Worm (Caenorhabditis elegans): ENCODE results near the gene F55C9.14.

- TF ChIP-seq zip-4 (GFP tag; optimal IDR thresholded peaks at IDR 0.05) = no peak
- no peak for TF ChIP-seq lin-35 (GFP tag; optimal IDR thresholded peaks at IDR 0.05)
- no peak for TF ChIP-seq nhr-85 (tag)
- TF ChIP-seq ama-1 (optimal IDR thresholded peaks at IDR 0.05) = no peak
- no peak for TF ChIP-seq nhr-77 (tag; optimal IDR thresholded peaks at IDR 0.05)
- no peak for TF ChIP-seq nhr-28 (tag; optimal IDR thresholded peaks at IDR 0.05)
These were observed 13.6 kb downstream of the F55C9.14 start, which contains the start of gene fbxb-64 for ce11 chrV:19312975-19313374.
